Fruit fly (Drosophila melanogaster) Kc167 (cell line): ENCODE results near the gene CG11999.

Source experiments
- h ChIP-seq: fragments of >200 bp; optimal IDR thresholded peaks from 3 replicates; lab custom pipeline; 2018; ENCODE audit warnings: missing external identifiers
- insv ChIP-seq: fragments of >200 bp; optimal IDR thresholded peaks from 3 replicates; lab custom pipeline; 2018; ENCODE audit warnings: missing external identifiers
- psq ChIP-seq: fragments of >200 bp; optimal IDR thresholded peaks from 2 replicates; lab custom pipeline; 2017; ENCODE audit warnings: missing external identifiers
- ttk ChIP-seq: sonication (Bioruptor generic); optimal IDR thresholded peaks from 2 replicates; lab custom pipeline; 2017; ENCODE audit warnings: missing external identifiers

DNA sequence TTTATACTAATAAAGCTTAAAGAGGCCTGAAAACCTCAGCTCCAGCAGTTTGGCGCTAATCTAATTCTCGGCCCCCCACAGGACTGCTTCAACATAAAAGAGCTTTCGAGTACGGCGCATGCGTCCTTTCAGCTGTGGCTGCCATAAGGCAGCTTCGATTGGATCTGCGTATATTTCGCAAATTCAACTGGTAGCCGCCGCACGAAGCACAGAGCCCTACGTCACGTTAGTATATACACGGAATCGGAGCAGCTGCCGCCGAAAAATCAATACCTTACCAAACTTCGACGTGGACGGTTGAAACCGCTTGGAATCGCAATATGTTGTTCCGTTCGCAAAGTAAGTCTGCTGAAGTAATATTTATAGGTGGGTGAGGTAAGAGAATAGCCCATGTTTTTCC is 22.1 kb upstream of the CG11999 start, which contains the start of gene 7B2:
- no peak for TF ChIP-seq h (lab: Kevin White, UChicago)
- TF ChIP-seq ttk = no peak
- TF ChIP-seq insv = no peak
- TF ChIP-seq psq (lab: Kevin White, UChicago) = no peak
